Worm (Caenorhabditis elegans): ENCODE data around the gene C08G5.7.

Gene C08G5.7

ce11 chrII:760276-760675, 4.8 kb downstream of the C08G5.7 start:
- no peak for TF ChIP-seq T20F7.1 (GFP tag; optimal IDR thresholded peaks at IDR 0.05)
- peak; percentile 76 for TF ChIP-seq php-3 (GFP tag; IDR thresholded peaks at IDR 0.05)
- TF ChIP-seq pqm-1 (tag; optimal IDR thresholded peaks at IDR 0.05): peak; percentile 52
- TF ChIP-seq mep-1 (tag; optimal IDR thresholded peaks at IDR 0.05): no peak

ce11 chrII:759788-760187, 5.3 kb downstream of the C08G5.7 start:
- TF ChIP-seq dpl-1 (GFP tag; optimal IDR thresholded peaks at IDR 0.05): no peak
- no peak for TF ChIP-seq jun-1 (tag; optimal IDR thresholded peaks at IDR 0.05)
- TF ChIP-seq gei-8 (GFP tag; optimal IDR thresholded peaks at IDR 0.05): no peak
- TF ChIP-seq mep-1 (tag; optimal IDR thresholded peaks at IDR 0.05): peak; percentile 51
- no peak for TF ChIP-seq hif-1 (tag; optimal IDR thresholded peaks at IDR 0.05)
- no peak for TF ChIP-seq daf-16 (GFP tag; optimal IDR thresholded peaks at IDR 0.05)
- TF ChIP-seq daf-16 (tag; optimal IDR thresholded peaks at IDR 0.05): no peak
- no peak for TF ChIP-seq mxl-2 (GFP tag; conservative IDR thresholded peaks at IDR 0.05)
- no peak for TF ChIP-seq nhr-28 (tag; optimal IDR thresholded peaks at IDR 0.05)
- TF ChIP-seq Y5F2A.4 (GFP tag; optimal IDR thresholded peaks at IDR 0.05): no peak
- no peak for TF ChIP-seq arid-1 (GFP tag; conservative IDR thresholded peaks at IDR 0.05)
- no peak for TF ChIP-seq F10B5.3 (tag; optimal IDR thresholded peaks at IDR 0.05)
- no peak for TF ChIP-seq F44E2.7 (GFP tag; IDR thresholded peaks at IDR 0.05)
- no peak for TF ChIP-seq dmd-6 (GFP tag; IDR thresholded peaks at IDR 0.05)
- TF ChIP-seq nhr-111 (GFP tag; optimal IDR thresholded peaks at IDR 0.05): no peak
- no peak for TF ChIP-seq madf-9 (GFP tag; conservative IDR thresholded peaks at IDR 0.05)
- no peak for TF ChIP-seq php-3 (GFP tag; IDR thresholded peaks at IDR 0.05)
- TF ChIP-seq attf-4 (tag; optimal IDR thresholded peaks at IDR 0.05): no peak
- TF ChIP-seq lim-7 (GFP tag; IDR thresholded peaks at IDR 0.05): no peak
- no peak for TF ChIP-seq nhr-48 (tag; optimal IDR thresholded peaks at IDR 0.05)
- TF ChIP-seq zfp-3 (GFP tag; conservative IDR thresholded peaks at IDR 0.05): no peak
- no peak for TF ChIP-seq nhr-25 (tag; optimal IDR thresholded peaks at IDR 0.05; ENCODE audit: borderline replicate concordance, insufficient read depth)
- peak; percentile 43 for TF ChIP-seq F37D6.2 (tag; optimal IDR thresholded peaks at IDR 0.05)
- TF ChIP-seq nhr-11 (tag; optimal IDR thresholded peaks at IDR 0.05): peak; percentile 30
- peak; percentile 67 for TF ChIP-seq fkh-10 (GFP tag; optimal IDR thresholded peaks at IDR 0.05)
- no peak for TF ChIP-seq lin-29 (GFP tag; IDR thresholded peaks at IDR 0.05)
- no peak for TF ChIP-seq mdt-29 (GFP tag; IDR thresholded peaks at IDR 0.05)
- no peak for TF ChIP-seq zip-2 (tag; optimal IDR thresholded peaks at IDR 0.05)
- TF ChIP-seq ctbp-1 (GFP tag; IDR thresholded peaks at IDR 0.05): peak; percentile 56; the same call in 1 of the 2 replicates
- TF ChIP-seq spr-3 (GFP tag; optimal IDR thresholded peaks at IDR 0.05): no peak
- TF ChIP-seq rbr-2 (tag; optimal IDR thresholded peaks at IDR 0.05): peak; percentile 57
- TF ChIP-seq lin-15B (tag; optimal IDR thresholded peaks at IDR 0.05): no peak
- TF ChIP-seq nhr-77 (tag; optimal IDR thresholded peaks at IDR 0.05): no peak
- no peak for TF ChIP-seq ceh-62 (tag; optimal IDR thresholded peaks at IDR 0.05)
- TF ChIP-seq F26F4.8 (GFP tag; conservative IDR thresholded peaks at IDR 0.05): no peak
- no peak for TF ChIP-seq vab-7 (GFP tag; IDR thresholded peaks at IDR 0.05)
- no peak for TF ChIP-seq T20F7.1 (GFP tag; optimal IDR thresholded peaks at IDR 0.05)
- TF ChIP-seq cey-2 (tag; optimal IDR thresholded peaks at IDR 0.05; ENCODE audit: borderline replicate concordance, insufficient read depth): no peak
- no peak for TF ChIP-seq aly-2 (tag; optimal IDR thresholded peaks at IDR 0.05)
- no peak for TF ChIP-seq spr-1 (tag; optimal IDR thresholded peaks at IDR 0.05)
- TF ChIP-seq ama-1 (optimal IDR thresholded peaks at IDR 0.05): no peak
- no peak for TF ChIP-seq nhr-237 (tag; optimal IDR thresholded peaks at IDR 0.05)
- TF ChIP-seq Y75B8A.6 (GFP tag; IDR thresholded peaks at IDR 0.05): no peak
- no peak for TF ChIP-seq unc-130 (GFP tag; optimal IDR thresholded peaks at IDR 0.05)
- no peak for TF ChIP-seq madf-5 (GFP tag; IDR thresholded peaks at IDR 0.05)
- no peak for TF ChIP-seq snpc-4 (tag; optimal IDR thresholded peaks at IDR 0.05)
- TF ChIP-seq snpc-1.2 (GFP tag; IDR thresholded peaks at IDR 0.05): no peak
- TF ChIP-seq nhr-10 (tag; optimal IDR thresholded peaks at IDR 0.05): no peak
- TF ChIP-seq saeg-2 (GFP tag; IDR thresholded peaks at IDR 0.05): no peak
- no peak for TF ChIP-seq ZK546.5 (tag; optimal IDR thresholded peaks at IDR 0.05)
